Worm (Caenorhabditis elegans): ENCODE results near the gene F38B2.2.

- TF ChIP-seq W03F9.2 (tag; optimal IDR thresholded peaks at IDR 0.05) (peak; percentile 24), him-1 (tag; optimal IDR thresholded peaks at IDR 0.05) (peak; percentile 37)
These were observed 26.7 kb downstream of the F38B2.2 start for ce11 chrX:11252429-11252828.

Measured in whole organism, L4/young adult.